Worm (Caenorhabditis elegans): ENCODE results near the gene sem-5.

DNA sequence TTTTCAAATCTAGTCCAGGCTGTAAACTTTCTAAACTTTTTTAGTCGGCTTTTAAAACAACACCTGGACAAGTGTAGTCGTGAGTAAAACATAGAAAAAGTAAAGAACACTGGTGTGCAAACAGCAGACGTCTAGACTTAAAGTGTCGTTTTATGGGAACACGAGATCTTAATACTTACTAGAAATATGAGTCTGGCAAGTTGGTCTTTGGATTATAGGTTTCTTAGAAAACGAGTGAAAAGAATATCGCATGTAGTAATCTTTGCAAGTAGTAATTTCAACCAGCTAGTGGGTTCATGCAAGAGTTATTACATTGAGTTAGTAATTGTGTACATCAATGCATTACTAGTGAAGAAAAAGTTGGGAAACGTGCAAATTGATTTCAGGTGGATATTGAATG lies 15.9 kb upstream of the sem-5 start:
- TF ChIP-seq nhr-11 (tag; optimal IDR thresholded peaks at IDR 0.05) (no peak), unc-42 (tag; optimal IDR thresholded peaks at IDR 0.05) (no peak)
